Worm (Caenorhabditis elegans): ENCODE data around the gene plep-1.

plep-1 gene

ce11 chrII:4316011-4316410 is 4.0 kb upstream of the plep-1 start, which contains the start of gene srw-40:
srw-40 (minus strand) TSS chrII:4316111.
- no peak for TF ChIP-seq unc-62 (GFP tag; optimal IDR thresholded peaks at IDR 0.05)

DNA sequence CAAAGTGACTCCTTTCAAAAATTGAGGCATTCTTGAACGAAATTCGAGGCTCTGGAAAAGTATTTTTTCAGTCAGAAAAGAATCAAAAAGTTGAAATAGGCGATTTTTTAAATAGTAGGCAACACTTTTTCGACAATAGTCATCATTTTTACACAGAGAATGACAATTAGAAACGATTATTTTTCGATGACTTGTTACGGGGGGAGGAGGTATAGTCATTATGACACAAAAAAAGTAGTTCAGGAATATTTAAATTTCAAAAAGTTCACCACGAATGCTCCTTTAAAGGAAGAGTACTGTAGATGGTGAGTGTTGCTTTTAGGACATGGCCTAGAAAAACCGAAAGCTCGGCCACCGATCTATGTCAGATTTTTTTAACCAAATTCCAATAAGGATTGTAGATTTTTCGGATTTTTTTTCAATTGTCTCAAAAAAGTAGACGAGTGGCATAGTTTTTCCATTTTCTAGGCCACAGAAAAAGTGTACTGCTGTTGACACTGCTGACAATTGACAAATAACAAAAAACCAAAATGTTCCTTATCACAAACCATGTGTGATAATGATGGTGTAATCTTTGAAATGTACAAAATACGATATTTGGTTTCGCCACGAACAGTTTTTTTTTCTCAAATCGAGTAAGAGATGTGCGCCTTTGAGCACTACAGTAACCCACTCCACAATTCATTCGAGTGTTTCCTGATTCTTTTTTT is 4.9 kb downstream of the plep-1 start, which contains the start of gene Y52E8A.3:
Gene Y52E8A.3 (minus strand): TSS at position 51 of the 710 bp plus-strand sequence.
- no peak for TF ChIP-seq unc-62 (GFP tag; optimal IDR thresholded peaks at IDR 0.05)

- no peak for TF ChIP-seq unc-62 (GFP tag; optimal IDR thresholded peaks at IDR 0.05)
Measured at ce11 chrII:4301307-4301706, 10.7 kb downstream of the plep-1 start, which contains the start of gene gtf-2F1. gtf-2F1 (plus strand) TSS chrII:4301607.

- TF ChIP-seq unc-62 (GFP tag; optimal IDR thresholded peaks at IDR 0.05) = no peak
Measured at ce11 chrII:4299227-4299703, 12.8 kb downstream of the plep-1 start, which contains the start of gene sco-1. sco-1 (plus strand) TSS chrII:4299653.

- no peak for TF ChIP-seq unc-62 (GFP tag; optimal IDR thresholded peaks at IDR 0.05)
Measured at ce11 chrII:4297259-4297658, 14.8 kb downstream of the plep-1 start.

- TF ChIP-seq unc-62 (GFP tag; optimal IDR thresholded peaks at IDR 0.05) = no peak
Measured at ce11 chrII:4294801-4295200, 17.2 kb downstream of the plep-1 start, which contains the start of gene rml-4. rml-4 (plus strand) TSS chrII:4295101.

- TF ChIP-seq unc-62 (GFP tag; optimal IDR thresholded peaks at IDR 0.05) = no peak
Measured at ce11 chrII:4294189-4294588, 17.8 kb downstream of the plep-1 start.

DNA sequence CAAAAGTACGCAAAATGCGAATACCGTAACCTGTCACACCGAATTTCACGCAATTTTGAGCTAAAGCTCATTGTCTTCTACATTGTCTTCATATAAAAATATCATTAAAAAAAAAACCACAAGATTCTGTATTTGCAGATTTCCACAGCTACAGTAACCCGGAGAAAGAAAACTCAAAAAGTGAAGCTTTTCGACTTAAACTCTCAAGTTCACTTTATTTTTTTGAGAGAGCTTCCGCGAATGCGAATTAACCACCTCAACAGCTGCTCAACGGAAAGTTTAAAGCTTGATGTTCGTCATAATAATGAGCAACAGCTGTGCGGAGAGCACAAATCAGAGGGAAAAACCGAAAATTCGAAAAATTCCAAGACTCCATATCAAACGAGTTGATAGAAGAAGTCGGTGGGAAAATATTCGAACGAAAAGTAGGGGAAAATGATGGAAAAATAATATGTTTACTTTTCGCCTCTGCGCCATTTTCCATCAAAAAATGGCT is 18.9 kb downstream of the plep-1 start:
- TF ChIP-seq unc-62 (GFP tag; optimal IDR thresholded peaks at IDR 0.05) = no peak

ce11 chrII:4291799-4292198 is 20.2 kb downstream of the plep-1 start:
- no peak for TF ChIP-seq unc-62 (GFP tag; optimal IDR thresholded peaks at IDR 0.05)

DNA sequence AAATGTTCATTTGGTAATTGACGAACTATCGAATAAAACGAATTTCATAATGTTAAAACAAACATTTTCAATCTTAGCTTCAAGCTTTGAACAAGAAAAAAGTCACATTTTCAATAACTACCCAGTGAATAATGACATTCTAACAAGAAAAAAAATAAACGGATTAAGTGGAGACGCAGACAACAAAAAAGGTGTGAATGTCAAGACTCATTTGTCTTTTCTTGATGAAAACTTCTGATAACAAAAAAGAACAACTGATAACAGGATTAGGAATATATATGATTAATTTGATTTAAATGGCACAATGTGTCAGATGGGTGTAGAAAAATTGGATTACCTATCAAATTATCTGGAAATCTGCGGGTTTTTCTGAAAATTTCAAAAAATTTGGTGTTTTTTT is 23.4 kb downstream of the plep-1 start:
- no peak for TF ChIP-seq unc-62 (GFP tag; optimal IDR thresholded peaks at IDR 0.05)

DNA sequence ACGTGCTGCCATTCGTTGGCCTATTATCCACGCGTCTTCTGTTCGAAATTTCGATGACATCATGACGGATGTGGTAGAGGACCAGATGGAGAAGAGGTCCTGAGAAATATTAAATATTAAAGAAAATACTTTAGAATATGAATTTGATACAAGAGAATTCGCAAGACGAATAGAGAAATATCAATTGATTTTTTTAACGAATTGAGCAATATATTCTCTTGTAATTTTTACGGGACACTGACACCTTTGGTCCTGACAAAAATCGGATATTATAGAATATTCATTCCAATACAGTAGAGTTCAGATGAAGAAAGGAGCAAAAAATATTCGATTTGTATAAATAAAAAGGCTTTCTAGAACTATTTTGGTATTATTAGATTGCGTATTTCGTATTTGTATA is 23.9 kb downstream of the plep-1 start, which contains the start of gene C01F1.6:
Gene C01F1.6 (minus strand): TSS at position 101 of the 400 bp plus-strand sequence.
- TF ChIP-seq unc-62 (GFP tag; optimal IDR thresholded peaks at IDR 0.05) = no peak

- TF ChIP-seq unc-62 (GFP tag; optimal IDR thresholded peaks at IDR 0.05) = no peak
Measured at ce11 chrII:4286921-4287320, 25.1 kb downstream of the plep-1 start.

DNA sequence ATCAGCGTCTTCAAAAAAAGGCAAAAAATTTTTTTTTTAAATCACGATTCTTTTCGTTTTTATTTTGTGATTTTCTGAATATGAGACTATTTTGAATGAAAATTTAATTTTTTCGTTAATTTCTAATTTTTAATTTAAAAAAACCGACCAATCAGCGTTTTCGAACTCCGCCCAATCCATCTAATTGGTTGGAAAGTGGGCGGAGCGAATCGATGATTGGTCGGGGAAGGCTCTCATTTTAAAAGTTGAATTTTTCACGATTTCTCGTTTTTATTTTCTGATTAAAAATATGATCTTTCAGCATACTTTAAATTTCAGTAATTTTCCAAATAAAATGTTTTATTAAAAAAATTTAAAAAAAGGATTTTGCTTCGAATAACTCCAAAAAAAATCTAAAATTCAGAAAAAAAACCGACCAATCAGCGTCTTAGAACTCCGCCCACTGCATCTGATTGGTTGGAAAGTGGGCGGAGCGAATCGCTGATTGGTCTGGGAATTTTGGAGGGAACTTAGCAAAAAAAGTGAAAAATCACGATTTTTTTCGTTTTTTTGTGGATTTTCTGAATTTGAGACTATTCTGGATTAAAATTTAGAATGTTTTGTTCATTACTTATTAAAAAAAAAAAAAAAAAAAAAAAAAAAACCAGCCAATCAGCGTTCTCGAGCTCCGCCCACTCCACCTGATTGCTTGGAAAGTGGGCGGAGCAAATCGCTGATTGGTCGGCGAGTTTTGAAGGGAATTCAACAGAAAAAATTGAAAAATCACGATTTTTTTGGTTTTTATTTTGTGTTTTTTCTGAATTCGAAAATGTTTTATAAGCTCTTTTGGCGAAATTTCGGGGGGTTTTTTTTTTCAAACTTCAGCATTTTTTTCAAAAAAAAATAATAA is 27.5 kb downstream of the plep-1 start:
- TF ChIP-seq unc-62 (GFP tag; optimal IDR thresholded peaks at IDR 0.05) = no peak

ce11 chrII:4281743-4282142 is 30.3 kb downstream of the plep-1 start, which contains the start of gene C01F1.5:
C01F1.5 (minus strand) TSS chrII:4281845.
- no peak for TF ChIP-seq unc-62 (GFP tag; optimal IDR thresholded peaks at IDR 0.05)

- TF ChIP-seq unc-62 (GFP tag; optimal IDR thresholded peaks at IDR 0.05) = no peak
Measured at ce11 chrII:4277639-4278038, 34.4 kb downstream of the plep-1 start.

- TF ChIP-seq unc-62 (GFP tag; optimal IDR thresholded peaks at IDR 0.05) = no peak
Measured at ce11 chrII:4276924-4277323, 35.1 kb downstream of the plep-1 start.
